Fruit fly (Drosophila melanogaster) whole organism, embryonic: ENCODE results near the gene Vti1b.

ENCODE experiments used
- C15 ChIP-seq: fragments of 200-800 bp; sonication (Bioruptor generic); IDR thresholded peaks from 3 replicates; pipeline ENCODE4 v1.3.6; 2022; ENCODE audit warnings: missing biosample characterization, missing genetic modification characterization
- CG11504 ChIP-seq: fragments of 200-800 bp; sonication (Bioruptor generic); optimal IDR thresholded peaks from 3 replicates; lab custom pipeline; 2019; ENCODE audit warnings: missing biosample characterization, mild to moderate bottlenecking, missing genetic modification characterization, moderate library complexity
- CG12236 ChIP-seq: fragments of 200-800 bp; sonication (Bioruptor generic); optimal IDR thresholded peaks from 2 replicates; lab custom pipeline; 2016; ENCODE audit warnings: missing biosample characterization, missing genetic modification characterization
- CG12769 ChIP-seq: fragments of 200-800 bp; sonication (Bioruptor generic); optimal IDR thresholded peaks from 2 replicates; lab custom pipeline; 2019; ENCODE audit warnings: missing biosample characterization, mild to moderate bottlenecking, missing genetic modification characterization, moderate library complexity
- CG13123 ChIP-seq: fragments of 200-800 bp; sonication (Bioruptor generic); optimal IDR thresholded peaks from 2 replicates; lab custom pipeline; 2016; ENCODE audit warnings: missing biosample characterization, missing genetic modification characterization
- CG18764 ChIP-seq: fragments of 200-800 bp; sonication (Bioruptor generic); optimal IDR thresholded peaks from 3 replicates; lab custom pipeline; 2016; ENCODE audit warnings: missing biosample characterization, missing genetic modification characterization
- CG2712 ChIP-seq: fragments of 200-800 bp; optimal IDR thresholded peaks from 3 replicates; lab custom pipeline; 2019; ENCODE audit warnings: missing biosample characterization, mild to moderate bottlenecking, missing genetic modification characterization, moderate library complexity
- CG31365 ChIP-seq: fragments of 200-800 bp; sonication (Bioruptor generic); optimal IDR thresholded peaks from 2 replicates; lab custom pipeline; 2018; ENCODE audit warnings: missing biosample characterization, mild to moderate bottlenecking, missing genetic modification characterization
- CG32772 ChIP-seq: fragments of 200-800 bp; sonication (Bioruptor generic); IDR thresholded peaks from 2 replicates; pipeline ENCODE4 v1.3.6; 2022; ENCODE audit warnings: missing biosample characterization, missing genetic modification characterization
- CG34376 ChIP-seq: fragments of 200-800 bp; sonication (Bioruptor generic); optimal IDR thresholded peaks from 2 replicates; lab custom pipeline; 2018; ENCODE audit warnings: missing biosample characterization, mild to moderate bottlenecking, missing genetic modification characterization
- CG34422 ChIP-seq: fragments of 200-800 bp; sonication (Bioruptor generic); IDR thresholded peaks from 3 replicates; pipeline ENCODE4 v1.3.6; 2022; ENCODE audit warnings: missing biosample characterization, missing genetic modification characterization
- CG4282 ChIP-seq: fragments of 200-800 bp; sonication (Bioruptor generic); optimal IDR thresholded peaks from 2 replicates; lab custom pipeline; 2016; ENCODE audit warnings: missing biosample characterization, missing genetic modification characterization
- CG5953 ChIP-seq: fragments of 200-800 bp; sonication (Bioruptor generic); IDR thresholded peaks from 2 replicates; pipeline ENCODE4 v1.3.6; 2022; ENCODE audit warnings: missing biosample characterization, missing genetic modification characterization
- CG6689 ChIP-seq: fragments of 200-800 bp; sonication (Bioruptor generic); IDR thresholded peaks from 2 replicates; pipeline ENCODE4 v1.3.6; 2022; ENCODE audit warnings: missing biosample characterization, missing genetic modification characterization
- CG7786 ChIP-seq: fragments of 200-800 bp; sonication (Bioruptor generic); optimal IDR thresholded peaks from 2 replicates; lab custom pipeline; 2016; ENCODE audit warnings: missing biosample characterization, missing genetic modification characterization
- CG7839 ChIP-seq: fragments of 200-800 bp; sonication (Bioruptor generic); optimal IDR thresholded peaks from 3 replicates; lab custom pipeline; 2018; ENCODE audit warnings: missing biosample characterization, mild to moderate bottlenecking, missing genetic modification characterization, moderate library complexity
- CG8290 ChIP-seq, 3 experiments: fragments of 200-800 bp; sonication (Bioruptor generic); optimal IDR thresholded peaks; 2 replicates each; lab custom pipeline; 2016 to 2019; ENCODE audit warnings: missing biosample characterization in 3 of 3, missing genetic modification characterization in 3 of 3, mild to moderate bottlenecking in 2 of 3, moderate library complexity in 1 of 3
- Dp ChIP-seq: fragments of 200-800 bp; sonication (Bioruptor generic); optimal IDR thresholded peaks from 2 replicates; lab custom pipeline; 2018; ENCODE audit warnings: missing biosample characterization, mild to moderate bottlenecking, missing genetic modification characterization, moderate library complexity
- Gsc ChIP-seq: fragments of 200-800 bp; sonication (Bioruptor generic); IDR thresholded peaks from 2 replicates; pipeline ENCODE4 v1.3.6; 2022; ENCODE audit warnings: missing biosample characterization, missing genetic modification characterization
- H15 ChIP-seq: fragments of 200-800 bp; sonication (Bioruptor generic); IDR thresholded peaks from 3 replicates; pipeline ENCODE4 v1.3.6; 2022; ENCODE audit warnings: missing biosample characterization, missing genetic modification characterization
- HLH54F ChIP-seq: fragments of 200-800 bp; sonication (Bioruptor generic); optimal IDR thresholded peaks from 3 replicates; lab custom pipeline; 2016; ENCODE audit warnings: missing biosample characterization, missing genetic modification characterization
- Lim3 ChIP-seq: fragments of 200-800 bp; sonication (Bioruptor generic); IDR thresholded peaks from 2 replicates; pipeline ENCODE4 v1.3.6; 2022; ENCODE audit warnings: missing biosample characterization, missing genetic modification characterization
- MESR4 ChIP-seq: fragments of 200-800 bp; sonication (Bioruptor generic); optimal IDR thresholded peaks from 2 replicates; lab custom pipeline; 2018; ENCODE audit warnings: missing biosample characterization, mild to moderate bottlenecking, missing genetic modification characterization, moderate library complexity
- Meics ChIP-seq: fragments of 200-800 bp; sonication (Bioruptor generic); optimal IDR thresholded peaks from 2 replicates; lab custom pipeline; 2017; ENCODE audit warnings: missing biosample characterization, mild to moderate bottlenecking, missing genetic modification characterization
- NC2β ChIP-seq: fragments of 200-800 bp; sonication (Bioruptor generic); optimal IDR thresholded peaks from 2 replicates; lab custom pipeline; 2016; ENCODE audit warnings: missing biosample characterization, missing genetic modification characterization
- Optix ChIP-seq: fragments of 200-800 bp; sonication (Bioruptor generic); IDR thresholded peaks from 3 replicates; pipeline ENCODE4 v1.3.6; 2022; ENCODE audit warnings: missing biosample characterization, missing genetic modification characterization
- Sin3A ChIP-seq: fragments of >200 bp; optimal IDR thresholded peaks from 2 replicates; lab custom pipeline; 2018
- Ssrp ChIP-seq: fragments of 200-800 bp; sonication (Bioruptor generic); optimal IDR thresholded peaks from 2 replicates; lab custom pipeline; 2018; ENCODE audit warnings: missing biosample characterization, mild to moderate bottlenecking, missing genetic modification characterization, moderate library complexity
- Xrp1 ChIP-seq: fragments of 200-800 bp; sonication (Bioruptor generic); IDR thresholded peaks from 2 replicates; pipeline ENCODE4 v1.3.6; 2022; ENCODE audit warnings: missing biosample characterization, missing genetic modification characterization
- ab ChIP-seq: fragments of 200-800 bp; sonication (Bioruptor generic); optimal IDR thresholded peaks from 2 replicates; lab custom pipeline; 2016; ENCODE audit warnings: missing biosample characterization, missing genetic modification characterization
- amos ChIP-seq: fragments of 200-800 bp; sonication (Bioruptor generic); IDR thresholded peaks from 2 replicates; pipeline ENCODE4 v1.3.6; 2022; ENCODE audit warnings: missing biosample characterization, missing genetic modification characterization; ENCODE audit not compliant: partially characterized antibody
- az2 ChIP-seq: fragments of 200-800 bp; sonication (Bioruptor generic); optimal IDR thresholded peaks from 3 replicates; lab custom pipeline; 2016; ENCODE audit warnings: missing biosample characterization, missing genetic modification characterization
- btn ChIP-seq: fragments of 200-800 bp; sonication (Bioruptor generic); optimal IDR thresholded peaks from 2 replicates; lab custom pipeline; 2016; ENCODE audit warnings: missing biosample characterization, missing genetic modification characterization
- cg ChIP-seq: fragments of 200-800 bp; sonication (Bioruptor generic); optimal IDR thresholded peaks from 3 replicates; lab custom pipeline; 2019; ENCODE audit warnings: missing biosample characterization, mild to moderate bottlenecking, missing genetic modification characterization, moderate library complexity
- eve ChIP-seq, 2 experiments: fragments of >200 bp; optimal IDR thresholded peaks; 2 replicates each; lab custom pipeline; 2017; ENCODE audit warnings: missing biosample characterization in 2 of 2, missing genetic modification characterization in 2 of 2
- exex ChIP-seq: fragments of 200-800 bp; sonication (Bioruptor generic); optimal IDR thresholded peaks from 4 replicates; lab custom pipeline; 2018; ENCODE audit warnings: missing biosample characterization, mild to moderate bottlenecking, missing genetic modification characterization, moderate library complexity
- eyg ChIP-seq: fragments of 200-800 bp; sonication (Bioruptor generic); optimal IDR thresholded peaks from 3 replicates; lab custom pipeline; 2016; ENCODE audit warnings: missing biosample characterization, missing genetic modification characterization
- gcm ChIP-seq: fragments of 200-800 bp; sonication (Bioruptor generic); optimal IDR thresholded peaks from 2 replicates; lab custom pipeline; 2019; ENCODE audit warnings: missing biosample characterization, mild to moderate bottlenecking, missing genetic modification characterization, moderate library complexity
- grn ChIP-seq: fragments of 200-800 bp; sonication (Bioruptor generic); optimal IDR thresholded peaks from 3 replicates; lab custom pipeline; 2017; ENCODE audit warnings: missing biosample characterization, missing genetic modification characterization
- kah ChIP-seq: fragments of 200-800 bp; sonication (Bioruptor generic); optimal IDR thresholded peaks from 2 replicates; lab custom pipeline; 2018; ENCODE audit warnings: missing biosample characterization, mild to moderate bottlenecking, missing genetic modification characterization
- ken ChIP-seq: fragments of 200-800 bp; sonication (Bioruptor generic); IDR thresholded peaks from 3 replicates; pipeline ENCODE4 v1.3.6; 2022; ENCODE audit warnings: missing biosample characterization, missing genetic modification characterization
- lbe ChIP-seq: fragments of 200-800 bp; sonication (Bioruptor generic); optimal IDR thresholded peaks from 2 replicates; lab custom pipeline; 2016; ENCODE audit warnings: missing biosample characterization, mild to moderate bottlenecking, missing genetic modification characterization
- lilli ChIP-seq: fragments of 200-800 bp; sonication (Bioruptor generic); optimal IDR thresholded peaks from 3 replicates; lab custom pipeline; 2016; ENCODE audit warnings: missing biosample characterization, missing genetic modification characterization
- lov ChIP-seq, 2 experiments: fragments of 200-800 bp in 1 of 2; fragments of >200 bp in 1 of 2; sonication (Bioruptor generic) in 1 of 2; IDR thresholded peaks in 1 of 2; optimal IDR thresholded peaks in 1 of 2; 2 replicates in 1 of 2; 3 replicates in 1 of 2; pipeline versions ENCODE4 v1.3.6 to Lab custom; 2017 to 2022; ENCODE audit warnings: missing biosample characterization in 1 of 2, missing genetic modification characterization in 1 of 2
- prd ChIP-seq, 3 experiments: fragments of >200 bp in 2 of 3; fragments of 200-800 bp in 1 of 3; sonication (Bioruptor generic) in 1 of 3; optimal IDR thresholded peaks in 2 of 3; IDR thresholded peaks in 1 of 3; 2 replicates in 2 of 3; 3 replicates in 1 of 3; pipeline versions ENCODE4 v1.3.6 to Lab custom; 2017 to 2022; ENCODE audit warnings: missing biosample characterization in 1 of 3, missing genetic modification characterization in 1 of 3
- rib ChIP-seq: fragments of 200-800 bp; sonication (Bioruptor generic); IDR thresholded peaks from 2 replicates; pipeline ENCODE4 v1.3.6; 2022; ENCODE audit warnings: missing biosample characterization, missing genetic modification characterization
- ro ChIP-seq: fragments of 200-800 bp; sonication (Bioruptor generic); IDR thresholded peaks from 2 replicates; pipeline ENCODE4 v1.3.6; 2022; ENCODE audit warnings: missing biosample characterization, missing genetic modification characterization
- sens ChIP-seq: fragments of 200-800 bp; sonication (Bioruptor generic); peaks from one replicate; lab custom pipeline; 2016; ENCODE audit warnings: missing biosample characterization, missing genetic modification characterization
- tin ChIP-seq: fragments of 200-800 bp; sonication (Bioruptor generic); optimal IDR thresholded peaks from 3 replicates; lab custom pipeline; 2016; ENCODE audit warnings: missing biosample characterization, missing genetic modification characterization
- z ChIP-seq: fragments of 200-800 bp; sonication (Bioruptor generic); IDR thresholded peaks from 3 replicates; pipeline ENCODE4 v1.3.6; 2022; ENCODE audit warnings: missing biosample characterization, missing genetic modification characterization

Vti1b gene

dm6 chr3R:18365978-18366643 is 30.7 kb upstream of the Vti1b start, which contains the start of the genes WRNexo and Nup43 (continued):
- peak; percentile 52; the same call in 1 of the 3 replicates for TF ChIP-seq ken (GFP tag; lab: Robert Waterston, UW)
- TF ChIP-seq grn (GFP tag; lab: Kevin White, UChicago): no peak
- TF ChIP-seq CG32772 (GFP tag; lab: Robert Waterston, UW): peak; percentile 34; the same call in 1 of the 2 replicates
- no peak for TF ChIP-seq MESR4
- no peak for TF ChIP-seq CG31365 (tag; lab: Kevin White, UChicago)
- peak; percentile 42 for TF ChIP-seq tin (GFP tag; lab: Kevin White, UChicago)
- TF ChIP-seq CG7839 (tag; lab: Kevin White, UChicago): peak; percentile 45
- TF ChIP-seq az2 (GFP tag; lab: Kevin White, UChicago): peak; percentile 36
- peak; percentile 53 for TF ChIP-seq CG2712 (tag; lab: Kevin White, UChicago)
- TF ChIP-seq H15 (GFP tag; lab: Robert Waterston, UW): 0 out of 3 replicates have a peak, but pooled peaks have one; percentile 31
- no peak for TF ChIP-seq CG5953 (GFP tag; lab: Robert Waterston, UW)
- TF ChIP-seq rib (GFP tag; lab: Robert Waterston, UW): no peak
- TF ChIP-seq Dp (GFP tag; lab: Kevin White, UChicago): peak; percentile 68
- no peak for TF ChIP-seq prd (optimal IDR thresholded peaks at IDR 0.05; lab: Kevin White, UChicago)
- peak; percentile 52; the same call in 2 of the 3 replicates for TF ChIP-seq prd (GFP tag; IDR thresholded peaks at IDR 0.05; lab: Robert Waterston, UW)
- TF ChIP-seq CG7786: no peak
- no peak for TF ChIP-seq eve (GFP tag; optimal IDR thresholded peaks at IDR 0.05; lab: Kevin White, UChicago)
- no peak for TF ChIP-seq Gsc
- no peak for TF ChIP-seq CG12769 (tag; lab: Kevin White, UChicago)
- no peak for TF ChIP-seq CG13123
- no peak for TF ChIP-seq C15 (GFP tag; lab: Robert Waterston, UW)
- no peak for TF ChIP-seq z (GFP tag; lab: Robert Waterston, UW)
- no peak for TF ChIP-seq Ssrp (tag; lab: Kevin White, UChicago)
- TF ChIP-seq lilli (GFP tag; lab: Kevin White, UChicago): peak; percentile 56
- TF ChIP-seq NC2β: peak; percentile 0
- no peak for TF ChIP-seq CG8290 (GFP tag; optimal IDR thresholded peaks at IDR 0.05; lab: Kevin White, UChicago)
- no peak for TF ChIP-seq CG8290 (tag; optimal IDR thresholded peaks at IDR 0.05; lab: Kevin White, UChicago)
- TF ChIP-seq CG34376 (GFP tag; lab: Kevin White, UChicago): no peak
- TF ChIP-seq kah (GFP tag; lab: Kevin White, UChicago): no peak
- TF ChIP-seq ro (GFP tag; lab: Robert Waterston, UW): no peak
- no peak for TF ChIP-seq eyg
- peak; percentile 21 for TF ChIP-seq HLH54F (GFP tag; lab: Kevin White, UChicago)
- TF ChIP-seq gcm (GFP tag; lab: Kevin White, UChicago): no peak
- peak; percentile 44 for TF ChIP-seq Sin3A (lab: Kevin White, UChicago)
- TF ChIP-seq btn: no peak
- TF ChIP-seq CG6689 (GFP tag; lab: Robert Waterston, UW): peak; percentile 30; the same call in 1 of the 2 replicates
- peak; percentile 62; the same call in 2 of the 3 replicates for TF ChIP-seq CG34422 (GFP tag; lab: Robert Waterston, UW)
- TF ChIP-seq ab (GFP tag; lab: Kevin White, UChicago): no peak
- TF ChIP-seq Meics (GFP tag; lab: Kevin White, UChicago): peak; percentile 42
- no peak for TF ChIP-seq CG4282 (GFP tag; lab: Kevin White, UChicago)
- TF ChIP-seq sens (GFP tag; lab: Kevin White, UChicago): peak; percentile 90
- TF ChIP-seq CG18764 (GFP tag; lab: Kevin White, UChicago): no peak
- no peak for TF ChIP-seq Lim3 (GFP tag; lab: Robert Waterston, UW)
- no peak for TF ChIP-seq exex (tag; lab: Kevin White, UChicago)
- no peak for TF ChIP-seq lov (optimal IDR thresholded peaks at IDR 0.05; lab: Kevin White, UChicago)
- no peak for TF ChIP-seq lov (GFP tag; IDR thresholded peaks at IDR 0.05; lab: Robert Waterston, UW)
- no peak for TF ChIP-seq cg
- no peak for TF ChIP-seq Xrp1 (GFP tag; lab: Robert Waterston, UW)
- peak; percentile 61 for TF ChIP-seq CG11504
- no peak for TF ChIP-seq Optix (GFP tag; lab: Robert Waterston, UW)
- TF ChIP-seq lbe (GFP tag; lab: Kevin White, UChicago): no peak
- no peak for TF ChIP-seq amos (GFP tag; lab: Robert Waterston, UW)
- no peak for TF ChIP-seq CG12236 (GFP tag; lab: Kevin White, UChicago)
